Fruit fly (Drosophila melanogaster) whole organism, pupa: Measurements from ENCODE around the gene UbcE2H.

Experiments used
- CG12605 ChIP-seq: fragments of 200-800 bp; sonication (Bioruptor generic); IDR thresholded peaks from 2 replicates; pipeline ENCODE4 v1.3.6; 2022; ENCODE audit warnings: missing biosample characterization, missing genetic modification characterization
- Ets98B ChIP-seq: fragments of 200-800 bp; sonication (Bioruptor generic); IDR thresholded peaks from 2 replicates; pipeline ENCODE4 v1.3.6; 2022; ENCODE audit warnings: missing biosample characterization, missing genetic modification characterization
- rn ChIP-seq: fragments of 200-800 bp; sonication (Bioruptor generic); IDR thresholded peaks from 2 replicates; pipeline ENCODE4 v1.3.6; 2022; ENCODE audit warnings: missing biosample characterization, missing genetic modification characterization

- no peak for TF ChIP-seq CG12605
- no peak for TF ChIP-seq rn (GFP tag; lab: Robert Waterston, UW)
- TF ChIP-seq Ets98B (GFP tag; lab: Robert Waterston, UW), result peak; percentile 14
Observed at dm6 chrX:8114476-8115342, 20.8 kb upstream of the UbcE2H start.
